Worm (Caenorhabditis elegans) whole organism, mixed stage, embryonic: ENCODE data around the gene R06B9.5.

ENCODE experiments used
- blmp-1 ChIP-seq: fragments of 150-350 bp; optimal IDR thresholded peaks from 2 replicates; lab custom pipeline; 2014; ENCODE audit warnings: missing biosample characterization, missing genetic modification characterization
- ceh-83 ChIP-seq: fragments of 200-800 bp; sonication (Bioruptor generic); optimal IDR thresholded peaks from 2 replicates; lab custom pipeline; 2018; ENCODE audit warnings: mild to moderate bottlenecking, missing genetic modification characterization, missing compliant biosample characterization
- ces-1 ChIP-seq: fragments of 150-350 bp; optimal IDR thresholded peaks from 2 replicates; lab custom pipeline; 2014; ENCODE audit warnings: missing biosample characterization, missing genetic modification reagents, missing genetic modification characterization
- lin-13 ChIP-seq: fragments of 150-350 bp; optimal IDR thresholded peaks from 2 replicates; lab custom pipeline; 2014; ENCODE audit warnings: missing biosample characterization, missing genetic modification characterization
- lin-32 ChIP-seq: fragments of 200-800 bp; sonication (Bioruptor generic); optimal IDR thresholded peaks from 2 replicates; lab custom pipeline; 2018; ENCODE audit warnings: mild to moderate bottlenecking, missing genetic modification characterization, missing compliant biosample characterization
- lsy-2 ChIP-seq: fragments of 150-350 bp; optimal IDR thresholded peaks from 2 replicates; lab custom pipeline; 2014; ENCODE audit warnings: missing biosample characterization, missing genetic modification characterization
- mab-5 ChIP-seq: fragments of 150-350 bp; optimal IDR thresholded peaks from 2 replicates; lab custom pipeline; 2014; ENCODE audit warnings: missing biosample characterization, missing genetic modification characterization
- pha-4 ChIP-seq: fragments of 150-350 bp; optimal IDR thresholded peaks from 2 replicates; lab custom pipeline; 2018; ENCODE audit warnings: missing biosample characterization, missing genetic modification reagents, missing genetic modification characterization
- snpc-4 ChIP-seq: fragments of 150-350 bp; optimal IDR thresholded peaks from 2 replicates; lab custom pipeline; 2014; ENCODE audit warnings: missing biosample characterization, missing genetic modification characterization
- unc-39 ChIP-seq: fragments of 150-350 bp; optimal IDR thresholded peaks from 2 replicates; lab custom pipeline; 2014; ENCODE audit warnings: missing biosample characterization, missing genetic modification characterization
- unc-62 ChIP-seq: fragments of 150-350 bp; optimal IDR thresholded peaks from 2 replicates; lab custom pipeline; 2014; ENCODE audit warnings: missing biosample characterization, missing genetic modification reagents, missing genetic modification characterization
- ztf-11 ChIP-seq: fragments of 150-350 bp; optimal IDR thresholded peaks from 2 replicates; lab custom pipeline; 2014; ENCODE audit warnings: missing biosample characterization, missing genetic modification characterization

ce11 chrII:13736089-13736488 is at the start of gene R06B9.5:
- TF ChIP-seq lin-32 (GFP tag; lab: Kevin White, UChicago) (no peak), lsy-2 (tag; lab: Kevin White, UChicago) (no peak), unc-62 (GFP tag; lab: Kevin White, UChicago) (no peak), mab-5 (tag; lab: Kevin White, UChicago) (no peak), lin-13 (tag; lab: Kevin White, UChicago) (no peak), pha-4 (tag; lab: Kevin White, UChicago) (no peak), ztf-11 (tag; lab: Kevin White, UChicago) (no peak), ces-1 (GFP tag; lab: Kevin White, UChicago) (no peak), ceh-83 (GFP tag; lab: Kevin White, UChicago) (no peak), blmp-1 (tag; lab: Kevin White, UChicago) (no peak), snpc-4 (tag; lab: Kevin White, UChicago) (no peak), unc-39 (tag; lab: Kevin White, UChicago) (no peak)
